Fruit fly (Drosophila melanogaster) whole organism, embryonic: ENCODE results near the gene CG5973.
A peak's percentile ranks its signal among the peaks of the same experiment; 100 is the strongest.

Source experiments
- BEAF-32 ChIP-seq: fragments of 200-800 bp; sonication (Bioruptor generic); optimal IDR thresholded peaks from 3 replicates; lab custom pipeline; 2017; ENCODE audit warnings: missing biosample characterization, missing genetic modification characterization, mild to moderate bottlenecking, moderate library complexity, missing genetic modification reagents
- CG10209 ChIP-seq: fragments of 200-800 bp; sonication (Bioruptor generic); optimal IDR thresholded peaks from 3 replicates; lab custom pipeline; 2017; ENCODE audit warnings: missing biosample characterization, mild to moderate bottlenecking, missing genetic modification characterization, missing genetic modification reagents
- CG1024 ChIP-seq: fragments of 200-800 bp; sonication (Bioruptor generic); IDR thresholded peaks from 2 replicates; pipeline ENCODE4 v1.3.6; 2022; ENCODE audit warnings: missing biosample characterization, missing genetic modification characterization
- CG10321 ChIP-seq: fragments of 200-800 bp; sonication (Bioruptor generic); IDR thresholded peaks from 2 replicates; pipeline ENCODE4 v1.3.6; 2022; ENCODE audit warnings: missing biosample characterization, missing genetic modification characterization
- CG13296 ChIP-seq: fragments of 200-800 bp; sonication (Bioruptor generic); optimal IDR thresholded peaks from 3 replicates; lab custom pipeline; 2018; ENCODE audit warnings: missing biosample characterization, mild to moderate bottlenecking, missing genetic modification characterization
- CG14050 ChIP-seq: fragments of 200-800 bp; sonication (Bioruptor generic); IDR thresholded peaks from 3 replicates; pipeline ENCODE4 v1.3.6; 2022; ENCODE audit warnings: missing biosample characterization, missing genetic modification characterization
- CG14965 ChIP-seq: fragments of 200-800 bp; sonication (Bioruptor generic); optimal IDR thresholded peaks from 2 replicates; lab custom pipeline; 2016; ENCODE audit warnings: missing biosample characterization, missing genetic modification characterization, borderline replicate concordance
- CG15514 ChIP-seq: fragments of 200-800 bp; sonication (Bioruptor generic); optimal IDR thresholded peaks from 3 replicates; lab custom pipeline; 2017; ENCODE audit warnings: missing biosample characterization, missing genetic modification characterization, mild to moderate bottlenecking, moderate library complexity, missing genetic modification reagents
- CG16815 ChIP-seq: fragments of 200-800 bp; sonication (Bioruptor generic); optimal IDR thresholded peaks from 3 replicates; lab custom pipeline; 2017; ENCODE audit warnings: missing biosample characterization, mild to moderate bottlenecking, missing genetic modification characterization
- CG16863 ChIP-seq: fragments of 200-800 bp; sonication (Bioruptor generic); optimal IDR thresholded peaks from 3 replicates; lab custom pipeline; 2016; ENCODE audit warnings: missing biosample characterization, missing genetic modification characterization
- CG17186 ChIP-seq: fragments of 200-800 bp; sonication (Bioruptor generic); optimal IDR thresholded peaks from 3 replicates; lab custom pipeline; 2017; ENCODE audit warnings: missing biosample characterization, missing genetic modification reagents, missing genetic modification characterization
- CG2116 ChIP-seq: fragments of 200-800 bp; sonication (Bioruptor generic); optimal IDR thresholded peaks from 3 replicates; lab custom pipeline; 2018; ENCODE audit warnings: missing biosample characterization, mild to moderate bottlenecking, missing genetic modification characterization
- CG3407 ChIP-seq: fragments of 200-800 bp; sonication (Bioruptor generic); optimal IDR thresholded peaks from 2 replicates; lab custom pipeline; 2018; ENCODE audit warnings: missing biosample characterization, mild to moderate bottlenecking, missing genetic modification characterization
- CG42726 ChIP-seq: fragments of 200-800 bp; sonication (Bioruptor generic); IDR thresholded peaks from 2 replicates; pipeline ENCODE4 v1.3.6; 2022; ENCODE audit warnings: missing biosample characterization, missing genetic modification characterization; ENCODE audit not compliant: partially characterized antibody
- CG6854 ChIP-seq: fragments of 200-800 bp; sonication (Bioruptor generic); optimal IDR thresholded peaks from 3 replicates; lab custom pipeline; 2017; ENCODE audit warnings: missing biosample characterization, mild to moderate bottlenecking, missing genetic modification characterization
- CG7786 ChIP-seq: fragments of 200-800 bp; sonication (Bioruptor generic); optimal IDR thresholded peaks from 2 replicates; lab custom pipeline; 2016; ENCODE audit warnings: missing biosample characterization, missing genetic modification characterization
- CG7987 ChIP-seq: fragments of 200-800 bp; sonication (Bioruptor generic); optimal IDR thresholded peaks from 2 replicates; lab custom pipeline; 2018; ENCODE audit warnings: missing biosample characterization, mild to moderate bottlenecking, missing genetic modification characterization, moderate library complexity
- CG9215 ChIP-seq: fragments of 200-800 bp; sonication (Bioruptor generic); IDR thresholded peaks from 2 replicates; pipeline ENCODE4 v1.3.6; 2022; ENCODE audit warnings: missing biosample characterization, missing genetic modification characterization
- CG9817 ChIP-seq: fragments of 200-800 bp; sonication (Bioruptor generic); optimal IDR thresholded peaks from 2 replicates; lab custom pipeline; 2018; ENCODE audit warnings: missing biosample characterization, mild to moderate bottlenecking, missing genetic modification characterization, moderate library complexity
- Camta ChIP-seq: fragments of 200-800 bp; sonication (Bioruptor generic); optimal IDR thresholded peaks from 2 replicates; lab custom pipeline; 2016; ENCODE audit warnings: missing biosample characterization, missing genetic modification characterization
- Dad ChIP-seq: fragments of 200-800 bp; sonication (Bioruptor generic); optimal IDR thresholded peaks from 3 replicates; lab custom pipeline; 2016; ENCODE audit warnings: missing biosample characterization, missing genetic modification characterization
- Dll ChIP-seq: fragments of 200-800 bp; sonication (Bioruptor generic); IDR thresholded peaks from 4 replicates; pipeline ENCODE4 v1.3.6; 2022; ENCODE audit warnings: missing biosample characterization, missing genetic modification characterization; ENCODE audit not compliant: partially characterized antibody
- Fer1 ChIP-seq: fragments of 200-800 bp; sonication (Bioruptor generic); optimal IDR thresholded peaks from 2 replicates; lab custom pipeline; 2017; ENCODE audit warnings: missing biosample characterization, mild to moderate bottlenecking, missing genetic modification characterization
- HLH54F ChIP-seq: fragments of 200-800 bp; sonication (Bioruptor generic); optimal IDR thresholded peaks from 3 replicates; lab custom pipeline; 2016; ENCODE audit warnings: missing biosample characterization, missing genetic modification characterization
- Hsf ChIP-seq: fragments of 200-800 bp; sonication (Bioruptor generic); optimal IDR thresholded peaks from 3 replicates; lab custom pipeline; 2016; ENCODE audit warnings: missing biosample characterization, missing genetic modification characterization
- Max ChIP-seq: fragments of 200-800 bp; sonication (Bioruptor generic); optimal IDR thresholded peaks from 2 replicates; lab custom pipeline; 2016; ENCODE audit warnings: missing biosample characterization, mild to moderate bottlenecking, missing genetic modification characterization
- NC2α ChIP-seq: fragments of 200-800 bp; sonication (Bioruptor generic); optimal IDR thresholded peaks from 2 replicates; lab custom pipeline; 2016; ENCODE audit warnings: missing biosample characterization, missing genetic modification characterization
- Ptx1 ChIP-seq: fragments of 200-800 bp; sonication (Bioruptor generic); IDR thresholded peaks from 2 replicates; pipeline ENCODE4 v1.3.6; 2022; ENCODE audit warnings: missing biosample characterization, missing genetic modification characterization
- TFAM ChIP-seq: fragments of 200-800 bp; sonication (Bioruptor generic); optimal IDR thresholded peaks from 2 replicates; lab custom pipeline; 2017; ENCODE audit warnings: missing biosample characterization, missing genetic modification characterization, inconsistent platforms
- Trl ChIP-seq, 3 experiments: fragments of >200 bp in 2 of 3; fragments of 200-800 bp in 1 of 3; sonication (Bioruptor generic) in 1 of 3; optimal IDR thresholded peaks; 2 replicates in 1 of 3; 3 replicates in 2 of 3; lab custom pipeline; 2016 to 2017; ENCODE audit warnings: missing biosample characterization in 1 of 3, missing genetic modification characterization in 1 of 3
- Xrp1 ChIP-seq: fragments of 200-800 bp; sonication (Bioruptor generic); IDR thresholded peaks from 2 replicates; pipeline ENCODE4 v1.3.6; 2022; ENCODE audit warnings: missing biosample characterization, missing genetic modification characterization
- caup ChIP-seq: fragments of 200-800 bp; sonication (Bioruptor generic); optimal IDR thresholded peaks from 3 replicates; lab custom pipeline; 2017; ENCODE audit warnings: missing biosample characterization, mild to moderate bottlenecking, missing genetic modification characterization, moderate library complexity; ENCODE audit not compliant: severe bottlenecking
- chif ChIP-seq, 2 experiments: fragments of 200-800 bp; sonication (Bioruptor generic); optimal IDR thresholded peaks; 3 replicates each; lab custom pipeline; 2016; ENCODE audit warnings: missing biosample characterization in 2 of 2, missing genetic modification characterization in 2 of 2
- dati ChIP-seq: fragments of 200-800 bp; sonication (Bioruptor generic); IDR thresholded peaks from 2 replicates; pipeline ENCODE4 v1.3.6; 2022; ENCODE audit warnings: missing biosample characterization, missing genetic modification characterization
- dmrt99B ChIP-seq: fragments of 200-800 bp; sonication (Bioruptor generic); optimal IDR thresholded peaks from 2 replicates; lab custom pipeline; 2018; ENCODE audit warnings: missing biosample characterization, mild to moderate bottlenecking, missing genetic modification characterization, moderate library complexity
- dpn ChIP-seq, 2 experiments: fragments of 200-800 bp; sonication (Bioruptor generic); optimal IDR thresholded peaks; 3 replicates each; lab custom pipeline; 2016; ENCODE audit warnings: missing biosample characterization in 2 of 2, missing genetic modification characterization in 2 of 2
- en ChIP-seq: fragments of 200-800 bp; sonication (Bioruptor generic); optimal IDR thresholded peaks from 2 replicates; lab custom pipeline; 2016; ENCODE audit warnings: missing biosample characterization, missing genetic modification characterization
- grn ChIP-seq: fragments of 200-800 bp; sonication (Bioruptor generic); optimal IDR thresholded peaks from 3 replicates; lab custom pipeline; 2017; ENCODE audit warnings: missing biosample characterization, missing genetic modification characterization
- gsb ChIP-seq: fragments of 200-800 bp; sonication (Bioruptor generic); IDR thresholded peaks from 2 replicates; pipeline ENCODE4 v1.3.6; 2022; ENCODE audit warnings: missing biosample characterization, missing genetic modification characterization
- hb ChIP-seq: fragments of 200-800 bp; sonication (Bioruptor generic); IDR thresholded peaks from 3 replicates; pipeline ENCODE4 v1.3.6; 2022; ENCODE audit warnings: missing biosample characterization, missing genetic modification characterization; ENCODE audit not compliant: partially characterized antibody
- her ChIP-seq: fragments of 200-800 bp; sonication (Bioruptor generic); optimal IDR thresholded peaks from 2 replicates; lab custom pipeline; 2016; ENCODE audit warnings: missing biosample characterization, missing genetic modification characterization
- pan ChIP-seq, 4 experiments: fragments of >200 bp in 3 of 4; fragments of 200-800 bp in 1 of 4; sonication (Bioruptor generic) in 1 of 4; optimal IDR thresholded peaks in 3 of 4; IDR thresholded peaks in 1 of 4; 2 replicates each; pipeline versions ENCODE4 v1.3.6 to Lab custom; 2017 to 2022; ENCODE audit warnings: missing biosample characterization in 2 of 4, missing genetic modification characterization in 2 of 4, mixed read lengths in 1 of 4
- pzg ChIP-seq: fragments of 200-800 bp; sonication (Bioruptor generic); optimal IDR thresholded peaks from 3 replicates; lab custom pipeline; 2018; ENCODE audit warnings: missing biosample characterization, mild to moderate bottlenecking, missing genetic modification characterization, moderate library complexity
- sima ChIP-seq: fragments of 200-800 bp; sonication (Bioruptor generic); optimal IDR thresholded peaks from 2 replicates; lab custom pipeline; 2016; ENCODE audit warnings: missing biosample characterization, missing genetic modification characterization
- stc ChIP-seq: fragments of 200-800 bp; sonication (Bioruptor generic); IDR thresholded peaks from 2 replicates; pipeline ENCODE4 v1.3.6; 2022; ENCODE audit warnings: missing biosample characterization, missing genetic modification characterization
- sug ChIP-seq: fragments of 200-800 bp; optimal IDR thresholded peaks from 2 replicates; lab custom pipeline; 2019; ENCODE audit warnings: missing biosample characterization, mild to moderate bottlenecking, missing genetic modification characterization, moderate library complexity
- unc-4 ChIP-seq: fragments of 200-800 bp; sonication (Bioruptor generic); IDR thresholded peaks from 2 replicates; pipeline ENCODE4 v1.3.6; 2022; ENCODE audit warnings: missing biosample characterization, missing genetic modification characterization; ENCODE audit not compliant: partially characterized antibody

Gene CG5973

DNA sequence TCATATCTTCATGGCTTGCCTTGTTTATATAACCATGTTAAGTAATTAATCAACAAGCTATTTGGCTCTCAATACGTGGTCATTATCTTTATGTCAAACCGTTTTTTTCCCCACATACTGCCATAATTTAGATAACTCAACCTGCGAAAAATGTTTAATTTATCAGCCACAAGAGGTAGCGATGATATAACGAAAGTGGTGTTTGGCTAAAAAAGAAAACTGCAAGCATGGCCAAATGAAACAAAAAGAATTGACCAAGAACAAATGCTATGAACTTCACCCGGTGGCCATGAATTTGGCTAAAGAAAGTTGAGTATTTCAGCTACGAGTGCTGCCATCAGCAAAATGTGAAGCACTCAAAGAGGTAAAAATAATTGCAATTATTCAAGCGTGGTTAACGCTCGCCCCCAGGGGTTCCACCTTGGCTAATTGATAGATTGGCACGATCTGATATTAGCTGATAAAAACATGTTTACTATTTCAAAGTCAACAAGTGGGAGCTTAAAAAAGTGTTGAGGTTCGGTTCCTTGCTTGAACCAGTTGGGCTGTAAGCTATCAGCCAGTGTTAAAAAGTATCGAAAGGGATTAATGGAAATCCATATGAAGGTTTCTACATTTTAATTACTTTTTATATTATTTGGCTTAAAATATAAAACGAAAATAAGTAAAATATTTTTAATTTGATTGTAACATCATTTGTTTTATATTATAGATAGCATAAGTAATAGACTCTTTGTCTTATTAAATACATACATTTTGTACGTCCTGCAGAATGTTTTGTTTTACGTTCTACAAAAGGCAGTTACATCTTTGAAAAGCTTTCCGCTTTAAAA lies 584 bp upstream of the CG5973 start (continued):
- TF ChIP-seq Trl (optimal IDR thresholded peaks at IDR 0.05; lab: Kevin White, UChicago) = no peak
- TF ChIP-seq Trl (GFP tag; optimal IDR thresholded peaks at IDR 0.05; lab: Kevin White, UChicago) = peak; percentile 78
- TF ChIP-seq grn (GFP tag; lab: Kevin White, UChicago) = peak; percentile 98
- TF ChIP-seq Camta (GFP tag; lab: Kevin White, UChicago) = peak; percentile 60
- peak; percentile 72 for TF ChIP-seq CG14050 (GFP tag; lab: Robert Waterston, UW)
- TF ChIP-seq CG10321 (GFP tag; lab: Robert Waterston, UW) = no peak
- peak; percentile 61 for TF ChIP-seq Ptx1 (GFP tag; lab: Robert Waterston, UW)
- no peak for TF ChIP-seq BEAF-32 (GFP tag; lab: Kevin White, UChicago)
- peak; percentile 48 for TF ChIP-seq CG9215 (GFP tag; lab: Robert Waterston, UW)
- no peak for TF ChIP-seq dati (GFP tag; lab: Robert Waterston, UW)
- TF ChIP-seq Fer1 = peak; percentile 75
- peak; percentile 78 for TF ChIP-seq her
- peak; percentile 53 for TF ChIP-seq Dad
- TF ChIP-seq CG16863 (GFP tag; lab: Kevin White, UChicago) = peak; percentile 66
- TF ChIP-seq CG6854 (GFP tag; lab: Kevin White, UChicago) = peak; percentile 54
- TF ChIP-seq pzg (GFP tag; lab: Kevin White, UChicago) = peak; percentile 30
- no peak for TF ChIP-seq CG17186
- TF ChIP-seq sug (tag; lab: Kevin White, UChicago) = peak; percentile 99
- TF ChIP-seq dpn (GFP tag; optimal IDR thresholded peaks at IDR 0.05; lab: Kevin White, UChicago) = peak; percentile 51 to 88
- TF ChIP-seq CG9817 = peak; percentile 71
- TF ChIP-seq en = peak; percentile 11
- TF ChIP-seq NC2α (GFP tag; lab: Kevin White, UChicago) = peak; percentile 60
- no peak for TF ChIP-seq hb
- TF ChIP-seq Dll (GFP tag; lab: Robert Waterston, UW) = no peak
- peak; percentile 28 for TF ChIP-seq Hsf (GFP tag; lab: Kevin White, UChicago)
- peak; percentile 49 for TF ChIP-seq HLH54F
- peak; percentile 69 for TF ChIP-seq Xrp1 (GFP tag; lab: Robert Waterston, UW)
- no peak for TF ChIP-seq pan (optimal IDR thresholded peaks at IDR 0.05; lab: Kevin White, UChicago)
- TF ChIP-seq pan (GFP tag; optimal IDR thresholded peaks at IDR 0.05 in 1 of 2, IDR thresholded peaks at IDR 0.05 in 1 of 2) = peak in 1 of 2 experiments; percentile 73
- peak; percentile 59 for TF ChIP-seq dmrt99B (tag; lab: Kevin White, UChicago)
- no peak for TF ChIP-seq TFAM (GFP tag; lab: Kevin White, UChicago)
- TF ChIP-seq CG42726 (GFP tag; lab: Robert Waterston, UW) = no peak
- peak; percentile 81 for TF ChIP-seq CG13296 (GFP tag; lab: Kevin White, UChicago)
- peak; percentile 32 for TF ChIP-seq Max (GFP tag; lab: Kevin White, UChicago)
- peak; percentile 89 for TF ChIP-seq caup (GFP tag; lab: Kevin White, UChicago)
- TF ChIP-seq CG3407 (GFP tag; lab: Kevin White, UChicago) = peak; percentile 77
- peak; percentile 84 for TF ChIP-seq CG10209 (GFP tag; lab: Kevin White, UChicago)
- peak; percentile 76 for TF ChIP-seq gsb (GFP tag; lab: Robert Waterston, UW)
- TF ChIP-seq chif (GFP tag; optimal IDR thresholded peaks at IDR 0.05; lab: Kevin White, UChicago) = peak; percentile 32 to 66
- TF ChIP-seq stc = peak; percentile 42; the same call in 1 of the 2 replicates
- no peak for TF ChIP-seq unc-4
- peak; percentile 38 for TF ChIP-seq CG7786 (GFP tag; lab: Kevin White, UChicago)
- peak; percentile 81 for TF ChIP-seq CG1024 (GFP tag; lab: Robert Waterston, UW)
- TF ChIP-seq CG7987 (GFP tag; lab: Kevin White, UChicago) = peak; percentile 87
- no peak for TF ChIP-seq sima (GFP tag; lab: Kevin White, UChicago)
- peak; percentile 58 for TF ChIP-seq CG14965 (GFP tag; lab: Kevin White, UChicago)
- peak; percentile 33 for TF ChIP-seq CG2116 (GFP tag; lab: Kevin White, UChicago)
- peak; percentile 91 for TF ChIP-seq CG15514 (GFP tag; lab: Kevin White, UChicago)
- no peak for TF ChIP-seq CG16815 (GFP tag; lab: Kevin White, UChicago)
